Worm (Caenorhabditis elegans): ENCODE data around the gene ZK418.10.

ZK418.10 gene

DNA sequence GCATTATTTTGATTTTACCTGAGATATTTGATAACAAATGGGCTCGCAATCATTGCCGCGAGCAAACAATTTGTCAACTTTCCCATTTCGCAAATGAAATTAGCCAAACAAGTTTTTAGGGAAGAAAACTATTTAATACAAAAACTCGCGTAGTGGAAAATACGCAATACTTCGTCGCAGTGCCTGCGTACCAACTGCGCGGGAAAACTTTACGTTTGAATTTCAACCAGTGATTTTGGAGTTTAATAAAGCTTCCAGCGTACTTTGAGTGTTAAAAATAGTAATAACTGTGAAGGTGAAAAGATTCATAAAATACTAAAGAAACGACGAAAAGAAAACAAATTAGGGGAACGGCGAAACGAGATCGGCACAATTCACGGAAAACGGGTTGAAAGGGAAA, 5.6 kb downstream of the ZK418.10 start, which contains the start of gene tofu-7 (continued):
- no peak for TF ChIP-seq F52B5.7 (tag; optimal IDR thresholded peaks at IDR 0.05)
- TF ChIP-seq mes-4 (tag; optimal IDR thresholded peaks at IDR 0.05): no peak
- no peak for TF ChIP-seq C17E4.6 (GFP tag; IDR thresholded peaks at IDR 0.05)
- no peak for TF ChIP-seq cebp-1 (GFP tag; IDR thresholded peaks at IDR 0.05)
- TF ChIP-seq cebp-1 (tag; optimal IDR thresholded peaks at IDR 0.05): no peak
- TF ChIP-seq mcd-1 (GFP tag; IDR thresholded peaks at IDR 0.05): no peak
- no peak for TF ChIP-seq unc-62 (GFP tag; optimal IDR thresholded peaks at IDR 0.05)
- peak; percentile 6; the same call in 1 of the 2 replicates for TF ChIP-seq hsf-1 (GFP tag; IDR thresholded peaks at IDR 0.05)
- TF ChIP-seq nfya-2 (GFP tag; IDR thresholded peaks at IDR 0.05): no peak
- TF ChIP-seq nhr-179 (tag; optimal IDR thresholded peaks at IDR 0.05): no peak
- no peak for TF ChIP-seq ztf-22 (GFP tag; optimal IDR thresholded peaks at IDR 0.05)
- TF ChIP-seq Y95B8A.8 (GFP tag; IDR thresholded peaks at IDR 0.05): no peak
- peak; percentile 72 for TF ChIP-seq lin-54 (GFP tag; optimal IDR thresholded peaks at IDR 0.05)
- no peak for TF ChIP-seq sdz-38 (tag; optimal IDR thresholded peaks at IDR 0.05)
- TF ChIP-seq hmg-20 (GFP tag; IDR thresholded peaks at IDR 0.05): no peak
- no peak for TF ChIP-seq ztf-18 (tag; optimal IDR thresholded peaks at IDR 0.05)
- no peak for TF ChIP-seq lir-1 (GFP tag; conservative IDR thresholded peaks at IDR 0.05)
- no peak for TF ChIP-seq hlh-12 (tag; optimal IDR thresholded peaks at IDR 0.05)
- TF ChIP-seq chd-7 (tag; optimal IDR thresholded peaks at IDR 0.05): no peak
- no peak for TF ChIP-seq K12H6.12 (tag; optimal IDR thresholded peaks at IDR 0.05)
- TF ChIP-seq sptf-2 (GFP tag; optimal IDR thresholded peaks at IDR 0.05): no peak
- TF ChIP-seq K11D2.4 (GFP tag; IDR thresholded peaks at IDR 0.05): no peak
- no peak for TF ChIP-seq T07F8.4 (tag; optimal IDR thresholded peaks at IDR 0.05)
- TF ChIP-seq lin-26 (GFP tag; IDR thresholded peaks at IDR 0.05): no peak
- no peak for TF ChIP-seq C06A6.2 (GFP tag; conservative IDR thresholded peaks at IDR 0.05)
- no peak for TF ChIP-seq madf-8 (GFP tag; conservative IDR thresholded peaks at IDR 0.05)
- TF ChIP-seq rpc-1 (optimal IDR thresholded peaks at IDR 0.05): no peak
- TF ChIP-seq rpc-1 (tag; optimal IDR thresholded peaks at IDR 0.05): no peak
- no peak for TF ChIP-seq ztf-3 (GFP tag; optimal IDR thresholded peaks at IDR 0.05)
- TF ChIP-seq unc-130 (GFP tag; optimal IDR thresholded peaks at IDR 0.05): no peak
- TF ChIP-seq dpl-1 (GFP tag; optimal IDR thresholded peaks at IDR 0.05): peak; percentile 27
- peak; percentile 37; the same call in 1 of the 2 replicates for TF ChIP-seq dox-1 (GFP tag; IDR thresholded peaks at IDR 0.05)
- no peak for TF ChIP-seq egrh-3 (GFP tag; IDR thresholded peaks at IDR 0.05)
- 0 out of 2 replicates have a peak, but pooled peaks have one; percentile 34 for TF ChIP-seq madf-6 (GFP tag; IDR thresholded peaks at IDR 0.05)
- no peak for TF ChIP-seq Y79H2A.3 (GFP tag; conservative IDR thresholded peaks at IDR 0.05)

DNA sequence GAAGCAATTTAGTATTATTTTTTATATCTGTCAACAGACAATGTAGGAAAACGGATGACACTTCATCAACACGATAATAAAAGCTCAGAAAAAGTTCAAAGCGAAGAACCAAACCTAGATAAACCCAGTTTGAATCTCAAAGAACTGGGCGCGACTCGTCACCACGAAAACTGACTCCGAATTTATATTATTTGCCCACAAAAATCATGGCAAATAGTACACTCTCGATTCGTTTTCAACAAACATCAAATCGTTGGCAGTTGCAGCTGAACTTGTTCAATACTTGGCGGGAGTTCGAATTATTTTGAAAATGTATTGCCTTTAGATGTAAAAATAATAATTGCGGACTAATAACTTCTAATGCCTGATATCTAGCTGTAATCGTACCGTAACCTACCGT, 7.4 kb downstream of the ZK418.10 start:
- TF ChIP-seq ztf-25 (GFP tag; IDR thresholded peaks at IDR 0.05) (no peak), ztf-6 (GFP tag; IDR thresholded peaks at IDR 0.05) (no peak), egl-44 (GFP tag; IDR thresholded peaks at IDR 0.05) (no peak), F57A8.1 (GFP tag; optimal IDR thresholded peaks at IDR 0.05) (no peak), nfyb-1 (GFP tag; IDR thresholded peaks at IDR 0.05) (no peak), pbrm-1 (GFP tag; IDR thresholded peaks at IDR 0.05) (no peak), efl-1 (GFP tag; optimal IDR thresholded peaks at IDR 0.05) (no peak), hsf-1 (GFP tag; IDR thresholded peaks at IDR 0.05) (no peak), hlh-12 (tag; optimal IDR thresholded peaks at IDR 0.05) (no peak), somi-1 (GFP tag; optimal IDR thresholded peaks at IDR 0.05) (no peak), hrde-1 (tag; optimal IDR thresholded peaks at IDR 0.05; ENCODE audit: borderline replicate concordance) (no peak), egrh-3 (GFP tag; IDR thresholded peaks at IDR 0.05) (no peak)
